Worm (Caenorhabditis elegans): ENCODE data around the gene srb-16.

ce11 chrII:5157525-5157924 is 6.8 kb upstream of the srb-16 start, which contains the start of gene srb-13:
- TF ChIP-seq med-1 (GFP tag; optimal IDR thresholded peaks at IDR 0.05; ENCODE audit: insufficient read depth) (no peak), flt-1 (GFP tag; IDR thresholded peaks at IDR 0.05) (no peak)
